Fruit fly (Drosophila melanogaster) whole organism, embryonic: ENCODE data around the gene CG32436.

Experiments
- Ada2b ChIP-seq: fragments of 200-800 bp; sonication (Bioruptor generic); IDR thresholded peaks from 2 replicates; pipeline ENCODE4 v1.3.6; 2022; ENCODE audit warnings: missing biosample characterization, missing genetic modification characterization
- Blimp-1 ChIP-seq: fragments of 200-800 bp; sonication (Bioruptor generic); optimal IDR thresholded peaks from 3 replicates; lab custom pipeline; 2018; ENCODE audit warnings: missing biosample characterization, missing genetic modification characterization, mild to moderate bottlenecking, moderate library complexity, missing genetic modification reagents
- CG10209 ChIP-seq: fragments of 200-800 bp; sonication (Bioruptor generic); optimal IDR thresholded peaks from 3 replicates; lab custom pipeline; 2017; ENCODE audit warnings: missing biosample characterization, mild to moderate bottlenecking, missing genetic modification characterization, missing genetic modification reagents
- CG10321 ChIP-seq: fragments of 200-800 bp; sonication (Bioruptor generic); IDR thresholded peaks from 2 replicates; pipeline ENCODE4 v1.3.6; 2022; ENCODE audit warnings: missing biosample characterization, missing genetic modification characterization
- CG10366 ChIP-seq: fragments of 200-800 bp; sonication (Bioruptor generic); IDR thresholded peaks from 2 replicates; pipeline ENCODE4 v1.3.6; 2022; ENCODE audit warnings: missing biosample characterization, missing genetic modification characterization
- CG10431 ChIP-seq: fragments of 200-800 bp; sonication (Bioruptor generic); optimal IDR thresholded peaks from 3 replicates; lab custom pipeline; 2018; ENCODE audit warnings: missing biosample characterization, mild to moderate bottlenecking, missing genetic modification characterization
- CG11093 ChIP-seq: fragments of 200-800 bp; sonication (Bioruptor generic); IDR thresholded peaks from 3 replicates; pipeline ENCODE4 v1.3.6; 2022; ENCODE audit warnings: missing biosample characterization, missing genetic modification characterization
- CG11398 ChIP-seq: fragments of 200-800 bp; sonication (Bioruptor generic); optimal IDR thresholded peaks from 2 replicates; lab custom pipeline; 2016; ENCODE audit warnings: missing biosample characterization, missing genetic modification characterization
- CG11695 ChIP-seq: fragments of 200-800 bp; sonication (Bioruptor generic); IDR thresholded peaks from 3 replicates; pipeline ENCODE4 v1.3.6; 2022; ENCODE audit warnings: missing biosample characterization, missing genetic modification characterization
- CG12219 ChIP-seq: fragments of 200-800 bp; sonication (Bioruptor generic); optimal IDR thresholded peaks from 3 replicates; lab custom pipeline; 2018; ENCODE audit warnings: missing biosample characterization, mild to moderate bottlenecking, missing genetic modification characterization
- CG13624 ChIP-seq: fragments of 200-800 bp; sonication (Bioruptor generic); optimal IDR thresholded peaks from 2 replicates; lab custom pipeline; 2016; ENCODE audit warnings: missing biosample characterization, missing genetic modification characterization
- CG14667 ChIP-seq: fragments of 200-800 bp; sonication (Bioruptor generic); IDR thresholded peaks from 2 replicates; pipeline ENCODE4 v1.3.6; 2022; ENCODE audit warnings: missing biosample characterization, missing genetic modification characterization
- CG17186 ChIP-seq: fragments of 200-800 bp; sonication (Bioruptor generic); optimal IDR thresholded peaks from 3 replicates; lab custom pipeline; 2017; ENCODE audit warnings: missing biosample characterization, missing genetic modification reagents, missing genetic modification characterization
- CG17612 ChIP-seq: fragments of 200-800 bp; sonication (Bioruptor generic); IDR thresholded peaks from 2 replicates; pipeline ENCODE4 v1.3.6; 2022; ENCODE audit warnings: missing biosample characterization, missing genetic modification characterization
- CG2120 ChIP-seq: fragments of 200-800 bp; sonication (Bioruptor generic); optimal IDR thresholded peaks from 3 replicates; lab custom pipeline; 2016; ENCODE audit warnings: missing biosample characterization, missing genetic modification characterization
- CG2129 ChIP-seq: fragments of 200-800 bp; sonication (Bioruptor generic); IDR thresholded peaks from 2 replicates; pipeline ENCODE4 v1.3.6; 2022; ENCODE audit warnings: missing biosample characterization, missing genetic modification characterization; ENCODE audit not compliant: partially characterized antibody
- CG2875 ChIP-seq: fragments of 200-800 bp; sonication (Bioruptor generic); optimal IDR thresholded peaks from 2 replicates; lab custom pipeline; 2017; ENCODE audit warnings: missing biosample characterization, mild to moderate bottlenecking, missing genetic modification characterization, missing genetic modification reagents
- CG30020 ChIP-seq: fragments of 200-800 bp; optimal IDR thresholded peaks from 2 replicates; lab custom pipeline; 2019; ENCODE audit warnings: missing biosample characterization, mild to moderate bottlenecking, missing genetic modification characterization, moderate library complexity
- CG30431 ChIP-seq: fragments of 200-800 bp; sonication (Bioruptor generic); optimal IDR thresholded peaks from 2 replicates; lab custom pipeline; 2017; ENCODE audit warnings: missing biosample characterization, missing genetic modification characterization
- CG31365 ChIP-seq: fragments of 200-800 bp; sonication (Bioruptor generic); optimal IDR thresholded peaks from 2 replicates; lab custom pipeline; 2018; ENCODE audit warnings: missing biosample characterization, mild to moderate bottlenecking, missing genetic modification characterization
- CG4328 ChIP-seq: fragments of 200-800 bp; sonication (Bioruptor generic); optimal IDR thresholded peaks from 3 replicates; lab custom pipeline; 2017; ENCODE audit warnings: missing biosample characterization, missing genetic modification reagents, missing genetic modification characterization
- CG7839 ChIP-seq: fragments of 200-800 bp; sonication (Bioruptor generic); optimal IDR thresholded peaks from 3 replicates; lab custom pipeline; 2018; ENCODE audit warnings: missing biosample characterization, mild to moderate bottlenecking, missing genetic modification characterization, moderate library complexity
- CG8478 ChIP-seq: fragments of >200 bp; optimal IDR thresholded peaks from 2 replicates; lab custom pipeline; 2018
- Camta ChIP-seq: fragments of 200-800 bp; sonication (Bioruptor generic); optimal IDR thresholded peaks from 2 replicates; lab custom pipeline; 2016; ENCODE audit warnings: missing biosample characterization, missing genetic modification characterization
- CrebB ChIP-seq: fragments of 200-800 bp; sonication (Bioruptor generic); optimal IDR thresholded peaks from 3 replicates; lab custom pipeline; 2018; ENCODE audit warnings: missing biosample characterization, mild to moderate bottlenecking, missing genetic modification characterization
- D ChIP-seq, 2 experiments: fragments of 200-800 bp in 1 of 2; fragments of >200 bp in 1 of 2; sonication (Bioruptor generic) in 1 of 2; optimal IDR thresholded peaks; 2 replicates in 1 of 2; 3 replicates in 1 of 2; lab custom pipeline; 2017; ENCODE audit warnings: mild to moderate bottlenecking in 1 of 2, missing biosample characterization in 1 of 2, missing genetic modification characterization in 1 of 2, missing genetic modification reagents in 1 of 2
- D19A ChIP-seq: fragments of 200-800 bp; optimal IDR thresholded peaks from 3 replicates; lab custom pipeline; 2019; ENCODE audit warnings: missing biosample characterization, mild to moderate bottlenecking, missing genetic modification characterization, moderate library complexity
- GATAe ChIP-seq: fragments of 200-800 bp; sonication (Bioruptor generic); conservative IDR thresholded peaks from 2 replicates; pipeline ENCODE4 v1.3.6; 2022; ENCODE audit warnings: missing biosample characterization, missing genetic modification characterization
- H2.0 ChIP-seq: fragments of 200-800 bp; sonication (Bioruptor generic); IDR thresholded peaks from 2 replicates; pipeline ENCODE4 v1.3.6; 2022; ENCODE audit warnings: missing biosample characterization, missing genetic modification characterization
- HLH4C ChIP-seq: fragments of 200-800 bp; sonication (Bioruptor generic); IDR thresholded peaks from 3 replicates; pipeline ENCODE4 v1.3.6; 2022; ENCODE audit warnings: missing biosample characterization, missing genetic modification characterization; ENCODE audit not compliant: partially characterized antibody
- HLH54F ChIP-seq: fragments of 200-800 bp; sonication (Bioruptor generic); optimal IDR thresholded peaks from 3 replicates; lab custom pipeline; 2016; ENCODE audit warnings: missing biosample characterization, missing genetic modification characterization
- Rfx ChIP-seq: fragments of 200-800 bp; sonication (Bioruptor generic); IDR thresholded peaks from 2 replicates; pipeline ENCODE4 v1.3.6; 2022; ENCODE audit warnings: missing biosample characterization, missing genetic modification characterization
- Sox102F ChIP-seq: fragments of 200-800 bp; sonication (Bioruptor generic); optimal IDR thresholded peaks from 2 replicates; lab custom pipeline; 2018; ENCODE audit warnings: missing biosample characterization, mild to moderate bottlenecking, missing genetic modification characterization, moderate library complexity
- Spps ChIP-seq: fragments of 200-800 bp; sonication (Bioruptor generic); optimal IDR thresholded peaks from 2 replicates; lab custom pipeline; 2018; ENCODE audit warnings: missing biosample characterization, mild to moderate bottlenecking, missing genetic modification characterization
- ato ChIP-seq: fragments of 200-800 bp; sonication (Bioruptor generic); IDR thresholded peaks from 2 replicates; pipeline ENCODE4 v1.3.6; 2022; ENCODE audit warnings: missing biosample characterization, missing genetic modification characterization; ENCODE audit not compliant: partially characterized antibody
- bcd ChIP-seq: fragments of 200-800 bp; sonication (Bioruptor generic); optimal IDR thresholded peaks from 2 replicates; lab custom pipeline; 2017; ENCODE audit warnings: missing biosample characterization, mild to moderate bottlenecking, missing genetic modification characterization
- chinmo ChIP-seq: fragments of 200-800 bp; sonication (Bioruptor generic); IDR thresholded peaks from 4 replicates; pipeline ENCODE4 v1.3.6; 2022; ENCODE audit warnings: missing biosample characterization, missing genetic modification characterization; ENCODE audit not compliant: partially characterized antibody
- crol ChIP-seq: fragments of 200-800 bp; sonication (Bioruptor generic); IDR thresholded peaks from 2 replicates; pipeline ENCODE4 v1.3.6; 2022; ENCODE audit warnings: missing biosample characterization, missing genetic modification characterization
- crp ChIP-seq, 2 experiments: fragments of 200-800 bp; sonication (Bioruptor generic); optimal IDR thresholded peaks; 2 replicates in 1 of 2; 3 replicates in 1 of 2; lab custom pipeline; 2017; ENCODE audit warnings: missing biosample characterization in 2 of 2, missing genetic modification characterization in 2 of 2, mild to moderate bottlenecking in 1 of 2, moderate library complexity in 1 of 2
- dimm ChIP-seq: fragments of 200-800 bp; sonication (Bioruptor generic); IDR thresholded peaks from 2 replicates; pipeline ENCODE4 v1.3.6; 2022; ENCODE audit warnings: missing biosample characterization, missing genetic modification characterization
- exex ChIP-seq: fragments of 200-800 bp; sonication (Bioruptor generic); optimal IDR thresholded peaks from 4 replicates; lab custom pipeline; 2018; ENCODE audit warnings: missing biosample characterization, mild to moderate bottlenecking, missing genetic modification characterization, moderate library complexity
- fu2 ChIP-seq: fragments of 200-800 bp; sonication (Bioruptor generic); optimal IDR thresholded peaks from 2 replicates; lab custom pipeline; 2016; ENCODE audit warnings: missing biosample characterization, missing genetic modification characterization
- ken ChIP-seq: fragments of 200-800 bp; sonication (Bioruptor generic); IDR thresholded peaks from 3 replicates; pipeline ENCODE4 v1.3.6; 2022; ENCODE audit warnings: missing biosample characterization, missing genetic modification characterization
- lmd ChIP-seq: fragments of 200-800 bp; sonication (Bioruptor generic); IDR thresholded peaks from 2 replicates; pipeline ENCODE4 v1.3.6; 2022; ENCODE audit warnings: missing biosample characterization, missing genetic modification characterization
- nau ChIP-seq: fragments of 200-800 bp; sonication (Bioruptor generic); optimal IDR thresholded peaks from 3 replicates; lab custom pipeline; 2017; ENCODE audit warnings: missing biosample characterization, mild to moderate bottlenecking, missing genetic modification characterization, missing genetic modification reagents
- nmo ChIP-seq: fragments of 200-800 bp; sonication (Bioruptor generic); optimal IDR thresholded peaks from 2 replicates; lab custom pipeline; 2018; ENCODE audit warnings: missing biosample characterization, mild to moderate bottlenecking, missing genetic modification characterization, moderate library complexity
- shn ChIP-seq: fragments of 200-800 bp; sonication (Bioruptor generic); optimal IDR thresholded peaks from 3 replicates; lab custom pipeline; 2016; ENCODE audit warnings: missing biosample characterization, missing genetic modification characterization
- sob ChIP-seq: fragments of 200-800 bp; sonication (Bioruptor generic); IDR thresholded peaks from 2 replicates; pipeline ENCODE4 v1.3.6; 2022; ENCODE audit warnings: missing biosample characterization, missing genetic modification characterization
- tap ChIP-seq: fragments of 200-800 bp; optimal IDR thresholded peaks from 3 replicates; lab custom pipeline; 2019; ENCODE audit warnings: missing biosample characterization, mild to moderate bottlenecking, missing genetic modification characterization, moderate library complexity

The CG32436 gene

dm6 chr3L:21347197-21347831 is 3.5 kb downstream of the CG32436 start (continued):
- TF ChIP-seq nmo (GFP tag; lab: Kevin White, UChicago) (peak; percentile 50), bcd (GFP tag; lab: Kevin White, UChicago) (peak; percentile 49), CG30431 (GFP tag; lab: Kevin White, UChicago) (peak; percentile 53), CG13624 (GFP tag; lab: Kevin White, UChicago) (no peak), CG12219 (peak; percentile 9), CG17186 (GFP tag; lab: Kevin White, UChicago) (no peak), CG10209 (peak; percentile 64), nau (GFP tag; lab: Kevin White, UChicago) (peak; percentile 15), crol (GFP tag; lab: Robert Waterston, UW) (no peak), HLH54F (GFP tag; lab: Kevin White, UChicago) (peak; percentile 18), dimm (GFP tag; lab: Robert Waterston, UW) (no peak), ken (0 out of 3 replicates have a peak, but pooled peaks have one; percentile 38), ato (GFP tag; lab: Robert Waterston, UW) (no peak), CG10321 (GFP tag; lab: Robert Waterston, UW) (no peak), D19A (tag; lab: Kevin White, UChicago) (peak; percentile 81), Camta (GFP tag; lab: Kevin White, UChicago) (peak; percentile 45), CG4328 (GFP tag; lab: Kevin White, UChicago) (no peak), CG8478 (lab: Kevin White, UChicago) (no peak), crp (GFP tag; optimal IDR thresholded peaks at IDR 0.05; lab: Kevin White, UChicago) (peak in 1 of 2 experiments; percentile 5), CG31365 (no peak), CG11398 (GFP tag; lab: Kevin White, UChicago) (no peak), CrebB (tag; lab: Kevin White, UChicago) (no peak), shn (GFP tag; lab: Kevin White, UChicago) (peak; percentile 21), GATAe (no peak), Rfx (GFP tag; lab: Robert Waterston, UW) (peak; percentile 35; the same call in 1 of the 2 replicates), Ada2b (peak; percentile 30; the same call in 1 of the 2 replicates), CG2120 (peak; percentile 62), CG14667 (GFP tag; lab: Robert Waterston, UW) (peak; percentile 25; the same call in 1 of the 2 replicates), Blimp-1 (GFP tag; lab: Kevin White, UChicago) (no peak), CG17612 (GFP tag; lab: Robert Waterston, UW) (no peak), fu2 (GFP tag; lab: Kevin White, UChicago) (peak; percentile 32), CG11695 (GFP tag; lab: Robert Waterston, UW) (peak; percentile 42; the same call in 1 of the 3 replicates), CG10431 (GFP tag; lab: Kevin White, UChicago) (no peak), chinmo (GFP tag; lab: Robert Waterston, UW) (no peak), CG11093 (GFP tag; lab: Robert Waterston, UW) (no peak), Sox102F (GFP tag; lab: Kevin White, UChicago) (peak; percentile 63), CG10366 (GFP tag; lab: Robert Waterston, UW) (peak; percentile 35; the same call in 1 of the 2 replicates), D (optimal IDR thresholded peaks at IDR 0.05; lab: Kevin White, UChicago) (no peak), D (GFP tag; optimal IDR thresholded peaks at IDR 0.05; lab: Kevin White, UChicago) (peak; percentile 34), tap (tag; lab: Kevin White, UChicago) (peak; percentile 44), H2.0 (GFP tag; lab: Robert Waterston, UW) (peak; percentile 53; the same call in 1 of the 2 replicates), CG30020 (tag; lab: Kevin White, UChicago) (no peak), CG2129 (GFP tag; lab: Robert Waterston, UW) (no peak), HLH4C (GFP tag; lab: Robert Waterston, UW) (no peak), lmd (0 out of 2 replicates have a peak, but pooled peaks have one; percentile 17), exex (no peak), CG2875 (GFP tag; lab: Kevin White, UChicago) (peak; percentile 2), CG7839 (peak; percentile 78), Spps (tag; lab: Kevin White, UChicago) (no peak), sob (peak; percentile 41)
